Worm (Caenorhabditis elegans): ENCODE data around the gene C31E10.5.

- no peak for TF ChIP-seq snpc-4 (tag; optimal IDR thresholded peaks at IDR 0.05)
- TF ChIP-seq elt-3 (tag; optimal IDR thresholded peaks at IDR 0.05), result no peak
- no peak for TF ChIP-seq nhr-76 (tag; optimal IDR thresholded peaks at IDR 0.05)
- no peak for TF ChIP-seq mep-1 (tag; optimal IDR thresholded peaks at IDR 0.05)
- no peak for TF ChIP-seq cnd-1 (tag; optimal IDR thresholded peaks at IDR 0.05)
Observed at ce11 chrX:13948810-13949209, 46.8 kb downstream of the C31E10.5 start, which contains the start of gene alg-1.

All from whole organism, mixed stage, embryonic.